Worm (Caenorhabditis elegans): ENCODE data around the gene pik-1.

The pik-1 gene

ce11 chrIV:13415739-13416271 lies at the start of gene pik-1, which contains the start of gene aptf-2:
Gene pik-1, plus strand, starts transcription at chrIV:13416041.
Gene aptf-2, minus strand, starts transcription at chrIV:13416051.
- TF ChIP-seq cog-1 (tag; optimal IDR thresholded peaks at IDR 0.05) (no peak), ref-1 (GFP tag; conservative IDR thresholded peaks at IDR 0.05) (no peak), tab-1 (GFP tag; IDR thresholded peaks at IDR 0.05) (no peak), T22C8.4 (GFP tag; IDR thresholded peaks at IDR 0.05) (no peak), klf-2 (GFP tag; conservative IDR thresholded peaks at IDR 0.05) (no peak), ztf-29 (GFP tag; IDR thresholded peaks at IDR 0.05) (no peak), ztf-23 (GFP tag; IDR thresholded peaks at IDR 0.05) (no peak), flt-1 (GFP tag; IDR thresholded peaks at IDR 0.05) (no peak), med-1 (GFP tag; optimal IDR thresholded peaks at IDR 0.05; ENCODE audit: insufficient read depth) (no peak)

- TF ChIP-seq T22C8.4 (GFP tag; IDR thresholded peaks at IDR 0.05) = no peak
- TF ChIP-seq tab-1 (GFP tag; IDR thresholded peaks at IDR 0.05) = no peak
- no peak for TF ChIP-seq ztf-23 (GFP tag; IDR thresholded peaks at IDR 0.05)
- TF ChIP-seq med-1 (GFP tag; optimal IDR thresholded peaks at IDR 0.05; ENCODE audit: insufficient read depth) = no peak
- no peak for TF ChIP-seq ref-1 (GFP tag; conservative IDR thresholded peaks at IDR 0.05)
- TF ChIP-seq cog-1 (tag; optimal IDR thresholded peaks at IDR 0.05) = no peak
- TF ChIP-seq flt-1 (GFP tag; IDR thresholded peaks at IDR 0.05) = no peak
- no peak for TF ChIP-seq klf-2 (GFP tag; conservative IDR thresholded peaks at IDR 0.05)
- no peak for TF ChIP-seq ztf-29 (GFP tag; IDR thresholded peaks at IDR 0.05)
These were observed 46.6 kb upstream of the pik-1 start, which contains the start of gene agt-1 for ce11 chrIV:13369120-13369842. Gene agt-1, minus strand, starts transcription at chrIV:13369412.

ce11 chrIV:13370235-13370739 lies 45.6 kb upstream of the pik-1 start, which contains the start of the genes rla-2, popl-7 and Y62E10A.24:
Gene rla-2, minus strand, starts transcription at chrIV:13370285.
Gene popl-7, plus strand, starts transcription at chrIV:13370689.
Gene Y62E10A.24, plus strand, starts transcription at chrIV:13370710.
- no peak for TF ChIP-seq T22C8.4 (GFP tag; IDR thresholded peaks at IDR 0.05)
- no peak for TF ChIP-seq flt-1 (GFP tag; IDR thresholded peaks at IDR 0.05)
- no peak for TF ChIP-seq med-1 (GFP tag; optimal IDR thresholded peaks at IDR 0.05; ENCODE audit: insufficient read depth)

- TF ChIP-seq cog-1 (tag; optimal IDR thresholded peaks at IDR 0.05) = no peak
- no peak for TF ChIP-seq med-1 (GFP tag; optimal IDR thresholded peaks at IDR 0.05; ENCODE audit: insufficient read depth)
- no peak for TF ChIP-seq ztf-29 (GFP tag; IDR thresholded peaks at IDR 0.05)
- no peak for TF ChIP-seq flt-1 (GFP tag; IDR thresholded peaks at IDR 0.05)
- no peak for TF ChIP-seq klf-2 (GFP tag; conservative IDR thresholded peaks at IDR 0.05)
- no peak for TF ChIP-seq ref-1 (GFP tag; conservative IDR thresholded peaks at IDR 0.05)
- no peak for TF ChIP-seq tab-1 (GFP tag; IDR thresholded peaks at IDR 0.05)
- no peak for TF ChIP-seq ztf-23 (GFP tag; IDR thresholded peaks at IDR 0.05)
- TF ChIP-seq T22C8.4 (GFP tag; IDR thresholded peaks at IDR 0.05) = no peak
These were observed 44.1 kb upstream of the pik-1 start, which contains the start of gene Y62E10A.6 for ce11 chrIV:13371699-13372098. Gene Y62E10A.6, plus strand, starts transcription at chrIV:13371999.

- TF ChIP-seq med-1 (GFP tag; optimal IDR thresholded peaks at IDR 0.05; ENCODE audit: insufficient read depth) (no peak), T22C8.4 (GFP tag; IDR thresholded peaks at IDR 0.05) (peak; percentile 55), ztf-23 (GFP tag; IDR thresholded peaks at IDR 0.05) (no peak)
These were observed 40.9 kb upstream of the pik-1 start for ce11 chrIV:13374918-13375317.

- TF ChIP-seq klf-2 (GFP tag; conservative IDR thresholded peaks at IDR 0.05) = no peak
- TF ChIP-seq ref-1 (GFP tag; conservative IDR thresholded peaks at IDR 0.05) = no peak
- TF ChIP-seq cog-1 (tag; optimal IDR thresholded peaks at IDR 0.05) = no peak
- no peak for TF ChIP-seq T22C8.4 (GFP tag; IDR thresholded peaks at IDR 0.05)
- TF ChIP-seq tab-1 (GFP tag; IDR thresholded peaks at IDR 0.05) = no peak
- TF ChIP-seq ztf-29 (GFP tag; IDR thresholded peaks at IDR 0.05) = no peak
- no peak for TF ChIP-seq med-1 (GFP tag; optimal IDR thresholded peaks at IDR 0.05; ENCODE audit: insufficient read depth)
- TF ChIP-seq ztf-23 (GFP tag; IDR thresholded peaks at IDR 0.05) = no peak
- no peak for TF ChIP-seq flt-1 (GFP tag; IDR thresholded peaks at IDR 0.05)
These were observed 38.1 kb upstream of the pik-1 start, which contains the start of gene mau-8 for ce11 chrIV:13377716-13378115. Gene mau-8, plus strand, starts transcription at chrIV:13378016.

- TF ChIP-seq ztf-23 (GFP tag; IDR thresholded peaks at IDR 0.05) = no peak
- TF ChIP-seq med-1 (GFP tag; optimal IDR thresholded peaks at IDR 0.05; ENCODE audit: insufficient read depth) = no peak
- no peak for TF ChIP-seq klf-2 (GFP tag; conservative IDR thresholded peaks at IDR 0.05)
- no peak for TF ChIP-seq flt-1 (GFP tag; IDR thresholded peaks at IDR 0.05)
- TF ChIP-seq ztf-29 (GFP tag; IDR thresholded peaks at IDR 0.05) = no peak
- no peak for TF ChIP-seq T22C8.4 (GFP tag; IDR thresholded peaks at IDR 0.05)
- no peak for TF ChIP-seq tab-1 (GFP tag; IDR thresholded peaks at IDR 0.05)
- TF ChIP-seq cog-1 (tag; optimal IDR thresholded peaks at IDR 0.05) = no peak
These were observed 35.3 kb upstream of the pik-1 start for ce11 chrIV:13380506-13380905.

ce11 chrIV:13381823-13382222 lies 34.0 kb upstream of the pik-1 start, which contains the start of gene emc-3:
Gene emc-3, minus strand, starts transcription at chrIV:13381923.
- TF ChIP-seq klf-2 (GFP tag; conservative IDR thresholded peaks at IDR 0.05) (no peak), T22C8.4 (GFP tag; IDR thresholded peaks at IDR 0.05) (no peak), ztf-23 (GFP tag; IDR thresholded peaks at IDR 0.05) (no peak)

ce11 chrIV:13383763-13384436 lies 31.9 kb upstream of the pik-1 start, which contains the start of gene rab-19:
Gene rab-19, minus strand, starts transcription at chrIV:13384386.
- no peak for TF ChIP-seq flt-1 (GFP tag; IDR thresholded peaks at IDR 0.05)
- no peak for TF ChIP-seq tab-1 (GFP tag; IDR thresholded peaks at IDR 0.05)
- no peak for TF ChIP-seq T22C8.4 (GFP tag; IDR thresholded peaks at IDR 0.05)
- TF ChIP-seq ztf-23 (GFP tag; IDR thresholded peaks at IDR 0.05) = no peak
- TF ChIP-seq ref-1 (GFP tag; conservative IDR thresholded peaks at IDR 0.05) = no peak
- no peak for TF ChIP-seq ztf-29 (GFP tag; IDR thresholded peaks at IDR 0.05)
- no peak for TF ChIP-seq cog-1 (tag; optimal IDR thresholded peaks at IDR 0.05)
- no peak for TF ChIP-seq med-1 (GFP tag; optimal IDR thresholded peaks at IDR 0.05; ENCODE audit: insufficient read depth)
- no peak for TF ChIP-seq klf-2 (GFP tag; conservative IDR thresholded peaks at IDR 0.05)

Measured in whole organism, midembryonic.